Worm (Caenorhabditis elegans): ENCODE results near the gene F13H10.6.

F13H10.6 gene

ce11 chrIV:11049806-11050205 is 40.7 kb downstream of the F13H10.6 start, which contains the start of gene F36H1.3:
TSS of gene F36H1.3 (plus strand) at chrIV:11050128.
- TF ChIP-seq cey-2 (tag; optimal IDR thresholded peaks at IDR 0.05; ENCODE audit: borderline replicate concordance, insufficient read depth) (no peak), nhr-6 (tag; optimal IDR thresholded peaks at IDR 0.05) (no peak), aha-1 (tag) (peak; percentile 39), spr-3 (GFP tag; optimal IDR thresholded peaks at IDR 0.05) (no peak), daf-16 (GFP tag; optimal IDR thresholded peaks at IDR 0.05) (no peak), daf-16 (tag; optimal IDR thresholded peaks at IDR 0.05) (no peak), F49E8.2 (tag; optimal IDR thresholded peaks at IDR 0.05; ENCODE audit: borderline replicate concordance) (no peak), unc-62 (GFP tag; optimal IDR thresholded peaks at IDR 0.05 in 1 of 2) (peak in 1 of 2 experiments; percentile 92), unc-62 (tag; optimal IDR thresholded peaks at IDR 0.05) (no peak), lir-3 (tag; optimal IDR thresholded peaks at IDR 0.05) (no peak)

ce11 chrIV:11051963-11052362 is 42.9 kb downstream of the F13H10.6 start:
- TF ChIP-seq nhr-6 (tag; optimal IDR thresholded peaks at IDR 0.05) (no peak), unc-62 (GFP tag; optimal IDR thresholded peaks at IDR 0.05 in 1 of 2) (peak in 1 of 2 experiments; percentile 91), unc-62 (tag; optimal IDR thresholded peaks at IDR 0.05) (no peak), egl-27 (tag; optimal IDR thresholded peaks at IDR 0.05) (no peak)

ce11 chrIV:11053652-11054317 is 44.7 kb downstream of the F13H10.6 start, which contains the start of the genes F36H1.12 and lin-3:
TSS of gene F36H1.12 (minus strand) at chrIV:11053702.
TSS of gene lin-3 (plus strand) at chrIV:11054308.
- no peak for TF ChIP-seq zfp-3 (GFP tag; conservative IDR thresholded peaks at IDR 0.05)
- 0 out of 2 replicates have a peak, but pooled peaks have one; percentile 31 for TF ChIP-seq ceh-44 (GFP tag; IDR thresholded peaks at IDR 0.05)
- no peak for TF ChIP-seq Y48G9A.11 (GFP tag; IDR thresholded peaks at IDR 0.05)
- no peak for TF ChIP-seq attf-4 (tag; optimal IDR thresholded peaks at IDR 0.05)
- TF ChIP-seq nhr-102 (tag; optimal IDR thresholded peaks at IDR 0.05): no peak
- TF ChIP-seq nhr-10 (tag; optimal IDR thresholded peaks at IDR 0.05): no peak
- TF ChIP-seq ztf-7 (tag; optimal IDR thresholded peaks at IDR 0.05): no peak
- no peak for TF ChIP-seq lin-15B (tag; optimal IDR thresholded peaks at IDR 0.05)
- no peak for TF ChIP-seq nhr-11 (tag; optimal IDR thresholded peaks at IDR 0.05)
- no peak for TF ChIP-seq daf-12 (tag; optimal IDR thresholded peaks at IDR 0.05)
- peak; percentile 85 for TF ChIP-seq lin-38 (GFP tag; IDR thresholded peaks at IDR 0.05)
- no peak for TF ChIP-seq ceh-32 (tag; optimal IDR thresholded peaks at IDR 0.05; ENCODE audit: poor library complexity)
- peak; percentile 19 for TF ChIP-seq unc-130 (GFP tag; optimal IDR thresholded peaks at IDR 0.05)
- TF ChIP-seq snpc-4 (tag; optimal IDR thresholded peaks at IDR 0.05): no peak
